Worm (Caenorhabditis elegans) whole organism, young adult: ENCODE measurements around the gene nasp-2.

Source experiments
- B0336.3 ChIP-seq: fragments of 200-800 bp; sonication (Bioruptor generic); IDR thresholded peaks from 2 replicates; pipeline ENCODE4 v1.3.6; 2022; ENCODE audit warnings: missing genetic modification characterization, missing compliant biosample characterization
- C06A6.2 ChIP-seq: fragments of 200-800 bp; sonication (Bioruptor generic); conservative IDR thresholded peaks from 2 replicates; pipeline ENCODE4 v1.3.6; 2022; ENCODE audit warnings: missing genetic modification characterization, missing compliant biosample characterization
- D2030.7 ChIP-seq: fragments of 200-800 bp; sonication (Bioruptor generic); IDR thresholded peaks from 2 replicates; pipeline ENCODE4 v1.3.6; 2022; ENCODE audit warnings: missing genetic modification reagents, missing genetic modification characterization, missing compliant biosample characterization
- F57A8.1 ChIP-seq: fragments of 200-800 bp; sonication (Bioruptor generic); optimal IDR thresholded peaks from 2 replicates; lab custom pipeline; 2018; ENCODE audit warnings: mild to moderate bottlenecking, missing genetic modification characterization, moderate library complexity, missing compliant biosample characterization
- F57C9.4 ChIP-seq: sonication (generic microtip); optimal IDR thresholded peaks from 2 replicates; lab custom pipeline; 2017; ENCODE audit warnings: mild to moderate bottlenecking, missing genetic modification characterization, missing compliant biosample characterization
- T07F8.4 ChIP-seq: sonication (generic microtip); optimal IDR thresholded peaks from 2 replicates; lab custom pipeline; 2016; ENCODE audit warnings: mild to moderate bottlenecking, missing genetic modification characterization, moderate library complexity, missing compliant biosample characterization
- Y53G8AR.9 ChIP-seq: fragments of 200-800 bp; sonication (Bioruptor generic); conservative IDR thresholded peaks from 2 replicates; pipeline ENCODE4 v1.3.6; 2022; ENCODE audit warnings: missing genetic modification reagents, missing genetic modification characterization, missing compliant biosample characterization
- Y67H2A.10 ChIP-seq: fragments of 200-800 bp; sonication (Bioruptor generic); conservative IDR thresholded peaks from 2 replicates; pipeline ENCODE4 v1.3.6; 2022; ENCODE audit warnings: missing genetic modification reagents, missing genetic modification characterization, missing compliant biosample characterization
- Y79H2A.3 ChIP-seq: fragments of 200-800 bp; sonication (Bioruptor generic); conservative IDR thresholded peaks from 2 replicates; pipeline ENCODE4 v1.3.6; 2022; ENCODE audit warnings: missing genetic modification reagents, missing genetic modification characterization, missing compliant biosample characterization
- Y95B8A.8 ChIP-seq: fragments of 200-800 bp; sonication (Bioruptor generic); IDR thresholded peaks from 2 replicates; pipeline ENCODE4 v1.3.6; 2022; ENCODE audit warnings: missing genetic modification reagents, missing genetic modification characterization, missing compliant biosample characterization
- akir-1 ChIP-seq: fragments of 200-800 bp; sonication (Bioruptor generic); optimal IDR thresholded peaks from 2 replicates; lab custom pipeline; 2018; ENCODE audit warnings: mild to moderate bottlenecking, missing genetic modification characterization, moderate library complexity, missing compliant biosample characterization
- aptf-3 ChIP-seq: fragments of 200-800 bp; sonication (Bioruptor generic); IDR thresholded peaks from 2 replicates; pipeline ENCODE4 v1.3.6; 2022; ENCODE audit warnings: missing genetic modification characterization, missing compliant biosample characterization
- attf-3 ChIP-seq: fragments of 200-800 bp; sonication (Bioruptor generic); conservative IDR thresholded peaks from 2 replicates; pipeline ENCODE4 v1.3.6; 2022; ENCODE audit warnings: missing genetic modification reagents, missing genetic modification characterization, missing compliant biosample characterization
- attf-5 ChIP-seq: fragments of 200-800 bp; sonication (Bioruptor generic); optimal IDR thresholded peaks from 2 replicates; lab custom pipeline; 2018; ENCODE audit warnings: mild to moderate bottlenecking, missing genetic modification characterization, missing compliant biosample characterization
- cebp-1 ChIP-seq, 2 experiments: fragments of 200-800 bp in 1 of 2; sonication (Bioruptor generic) in 1 of 2; sonication (generic microtip) in 1 of 2; IDR thresholded peaks in 1 of 2; optimal IDR thresholded peaks in 1 of 2; 2 replicates each; pipeline versions ENCODE4 v1.3.6 to Lab custom; 2017 to 2022; ENCODE audit warnings: missing compliant biosample characterization in 2 of 2, missing genetic modification characterization in 2 of 2, mild to moderate bottlenecking in 1 of 2, missing genetic modification reagents in 1 of 2, moderate library complexity in 1 of 2
- ceh-100 ChIP-seq: fragments of 200-800 bp; sonication (Bioruptor generic); IDR thresholded peaks from 2 replicates; pipeline ENCODE4 v1.3.6; 2022; ENCODE audit warnings: missing genetic modification reagents, missing genetic modification characterization, missing compliant biosample characterization
- ceh-40 ChIP-seq: fragments of 200-800 bp; sonication (Bioruptor generic); IDR thresholded peaks from 2 replicates; pipeline ENCODE4 v1.3.6; 2022; ENCODE audit warnings: missing genetic modification characterization, missing compliant biosample characterization
- ceh-79 ChIP-seq: sonication (generic microtip); optimal IDR thresholded peaks from 2 replicates; lab custom pipeline; 2017; ENCODE audit warnings: mild to moderate bottlenecking, missing genetic modification characterization, missing compliant biosample characterization
- die-1 ChIP-seq: sonication (generic microtip); optimal IDR thresholded peaks from 2 replicates; lab custom pipeline; 2016; ENCODE audit warnings: missing genotype, mild to moderate bottlenecking, missing genetic modification characterization, missing compliant biosample characterization
- dox-1 ChIP-seq: fragments of 200-800 bp; sonication (Bioruptor generic); IDR thresholded peaks from 2 replicates; pipeline ENCODE4 v1.3.6; 2022; ENCODE audit warnings: missing genetic modification reagents, missing genetic modification characterization, missing compliant biosample characterization
- egrh-3 ChIP-seq: fragments of 200-800 bp; sonication (Bioruptor generic); IDR thresholded peaks from 2 replicates; pipeline ENCODE4 v1.3.6; 2022; ENCODE audit warnings: missing genetic modification reagents, missing genetic modification characterization, missing compliant biosample characterization
- ekl-4 ChIP-seq: fragments of 200-800 bp; sonication (Bioruptor generic); IDR thresholded peaks from 2 replicates; pipeline ENCODE4 v1.3.6; 2022; ENCODE audit warnings: missing genetic modification reagents, missing genetic modification characterization, missing compliant biosample characterization
- ets-4 ChIP-seq: fragments of 200-800 bp; sonication (Bioruptor generic); optimal IDR thresholded peaks from 2 replicates; lab custom pipeline; 2018; ENCODE audit warnings: mild to moderate bottlenecking, missing genetic modification characterization, missing compliant biosample characterization
- lin-26 ChIP-seq: fragments of 200-800 bp; sonication (Bioruptor generic); IDR thresholded peaks from 2 replicates; pipeline ENCODE4 v1.3.6; 2022; ENCODE audit warnings: missing genetic modification reagents, missing genetic modification characterization, missing compliant biosample characterization
- madf-6 ChIP-seq: fragments of 200-800 bp; sonication (Bioruptor generic); IDR thresholded peaks from 2 replicates; pipeline ENCODE4 v1.3.6; 2022; ENCODE audit warnings: missing genetic modification reagents, missing genetic modification characterization, missing compliant biosample characterization
- madf-8 ChIP-seq: fragments of 200-800 bp; sonication (Bioruptor generic); conservative IDR thresholded peaks from 2 replicates; pipeline ENCODE4 v1.3.6; 2022; ENCODE audit warnings: missing genetic modification reagents, missing genetic modification characterization, missing compliant biosample characterization
- nfyb-1 ChIP-seq: fragments of 200-800 bp; sonication (Bioruptor generic); IDR thresholded peaks from 2 replicates; pipeline ENCODE4 v1.3.6; 2022; ENCODE audit warnings: missing genetic modification reagents, missing genetic modification characterization, missing compliant biosample characterization
- nhr-120 ChIP-seq: fragments of 200-800 bp; sonication (Bioruptor generic); IDR thresholded peaks from 2 replicates; pipeline ENCODE4 v1.3.6; 2022; ENCODE audit warnings: missing genetic modification characterization, missing compliant biosample characterization
- nhr-27 ChIP-seq: fragments of 200-800 bp; sonication (Bioruptor generic); optimal IDR thresholded peaks from 2 replicates; lab custom pipeline; 2018; ENCODE audit warnings: mild to moderate bottlenecking, missing genetic modification characterization, moderate library complexity, missing compliant biosample characterization
- nhr-80 ChIP-seq: sonication (generic microtip); optimal IDR thresholded peaks from 2 replicates; lab custom pipeline; 2016; ENCODE audit warnings: missing genetic modification characterization, missing compliant biosample characterization
- pbrm-1 ChIP-seq: fragments of 200-800 bp; sonication (Bioruptor generic); IDR thresholded peaks from 2 replicates; pipeline ENCODE4 v1.3.6; 2022; ENCODE audit warnings: missing genetic modification reagents, missing genetic modification characterization, missing compliant biosample characterization
- sdz-38 ChIP-seq: sonication (generic microtip); optimal IDR thresholded peaks from 2 replicates; lab custom pipeline; 2016; ENCODE audit warnings: missing genotype, missing genetic modification characterization, missing compliant biosample characterization
- snpc-1.3 ChIP-seq: sonication (generic microtip); optimal IDR thresholded peaks from 2 replicates; lab custom pipeline; 2017; ENCODE audit warnings: missing genetic modification characterization, mild to moderate bottlenecking, missing compliant biosample characterization, antibody characterized with exemption, moderate library complexity, missing genotype, missing genetic modification reagents; ENCODE audit not compliant: insufficient read depth
- somi-1 ChIP-seq: fragments of 200-800 bp; sonication (Bioruptor generic); optimal IDR thresholded peaks from 2 replicates; lab custom pipeline; 2018; ENCODE audit warnings: mild to moderate bottlenecking, missing genetic modification characterization, missing compliant biosample characterization
- tlf-1 ChIP-seq: fragments of 200-800 bp; sonication (Bioruptor generic); optimal IDR thresholded peaks from 2 replicates; lab custom pipeline; 2018; ENCODE audit warnings: mild to moderate bottlenecking, missing genetic modification characterization, missing compliant biosample characterization
- ztf-28 ChIP-seq: fragments of 200-800 bp; sonication (Bioruptor generic); IDR thresholded peaks from 2 replicates; pipeline ENCODE4 v1.3.6; 2022; ENCODE audit warnings: missing genetic modification reagents, missing genetic modification characterization, missing compliant biosample characterization

Gene nasp-2

DNA sequence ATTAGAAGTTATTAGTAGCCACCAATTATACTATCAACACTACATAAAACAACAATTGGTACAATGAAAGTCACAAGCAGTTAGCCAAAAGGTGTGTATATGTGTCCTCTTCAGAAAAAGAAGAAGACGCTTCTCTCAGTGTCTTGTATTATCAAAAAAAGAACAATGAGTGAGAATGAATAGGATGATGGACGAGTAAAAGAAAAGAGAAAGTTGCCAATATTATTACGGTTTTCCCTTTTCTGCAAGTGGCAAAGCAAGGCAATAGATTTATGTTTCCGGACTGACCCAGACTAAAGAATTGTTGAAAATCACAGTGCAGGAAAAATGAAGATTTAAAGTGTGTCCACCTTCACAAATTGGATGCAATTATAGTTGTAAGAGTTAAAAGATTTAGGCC is 31.7 kb downstream of the nasp-2 start:
- no peak for TF ChIP-seq Y95B8A.8 (GFP tag; lab: Robert Waterston, UW)
- TF ChIP-seq ceh-40 = no peak
- no peak for TF ChIP-seq sdz-38 (tag; lab: Kevin White, UChicago)
- no peak for TF ChIP-seq Y67H2A.10 (GFP tag; lab: Robert Waterston, UW)

DNA sequence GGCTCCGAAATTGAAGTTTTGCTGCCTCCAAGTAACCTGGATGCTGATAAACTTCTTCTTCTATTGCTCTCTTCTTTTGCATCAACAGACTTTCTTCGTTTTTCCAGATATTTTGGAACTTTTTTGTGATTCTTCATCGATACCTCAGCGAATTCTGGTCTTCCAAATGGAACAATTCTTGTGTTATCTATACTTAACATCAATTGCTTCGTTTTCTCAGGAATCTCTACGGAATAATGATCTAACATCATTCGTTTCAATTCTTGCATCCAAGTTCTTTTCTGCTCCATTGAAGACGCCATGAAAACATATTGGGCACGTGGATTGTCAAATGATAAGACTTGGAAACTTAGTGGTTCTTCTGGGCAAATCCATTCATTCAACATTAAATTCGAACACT is 36.1 kb downstream of the nasp-2 start, which contains the start of gene F32F2.4:
TSS of gene F32F2.4 (plus strand) at position 301 of the 400 bp plus-strand sequence.
- no peak for TF ChIP-seq ceh-79
- TF ChIP-seq ceh-100 = no peak
- TF ChIP-seq F57A8.1 (GFP tag; lab: Kevin White, UChicago) = no peak
- TF ChIP-seq attf-3 (GFP tag; lab: Robert Waterston, UW) = no peak
- no peak for TF ChIP-seq ceh-40
- no peak for TF ChIP-seq Y53G8AR.9
- no peak for TF ChIP-seq somi-1
- TF ChIP-seq snpc-1.3 (tag; lab: Kevin White, UChicago) = no peak
- TF ChIP-seq B0336.3 (GFP tag; lab: Robert Waterston, UW) = no peak

DNA sequence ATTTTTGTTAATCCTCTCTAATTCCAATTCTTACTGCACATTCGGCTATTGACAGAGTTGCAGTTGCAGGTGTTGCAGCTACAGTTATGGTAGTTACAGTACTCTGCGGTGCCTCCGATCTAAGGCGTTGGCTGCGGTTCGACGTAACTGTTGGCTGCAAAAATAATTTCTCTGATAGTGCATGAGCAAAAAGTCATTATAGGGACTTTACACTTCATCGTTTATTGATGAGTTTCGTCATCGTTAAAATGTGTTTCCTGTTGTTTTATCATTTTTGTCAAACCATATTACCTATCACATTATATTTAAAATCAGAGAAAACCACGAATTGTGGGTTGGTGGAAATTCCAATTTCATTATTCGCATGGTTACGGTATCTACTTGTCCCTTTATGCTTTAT is 37.4 kb downstream of the nasp-2 start:
- TF ChIP-seq cebp-1 (GFP tag; IDR thresholded peaks at IDR 0.05; lab: Robert Waterston, UW) (no peak), cebp-1 (tag; optimal IDR thresholded peaks at IDR 0.05; lab: Kevin White, UChicago) (peak; percentile 18), madf-6 (GFP tag; lab: Robert Waterston, UW) (no peak), pbrm-1 (no peak), nfyb-1 (0 out of 2 replicates have a peak, but pooled peaks have one; percentile 37), nhr-80 (tag; lab: Kevin White, UChicago) (peak; percentile 56)
- TF ChIP-seq, all 124 proteins: peak for 3

DNA sequence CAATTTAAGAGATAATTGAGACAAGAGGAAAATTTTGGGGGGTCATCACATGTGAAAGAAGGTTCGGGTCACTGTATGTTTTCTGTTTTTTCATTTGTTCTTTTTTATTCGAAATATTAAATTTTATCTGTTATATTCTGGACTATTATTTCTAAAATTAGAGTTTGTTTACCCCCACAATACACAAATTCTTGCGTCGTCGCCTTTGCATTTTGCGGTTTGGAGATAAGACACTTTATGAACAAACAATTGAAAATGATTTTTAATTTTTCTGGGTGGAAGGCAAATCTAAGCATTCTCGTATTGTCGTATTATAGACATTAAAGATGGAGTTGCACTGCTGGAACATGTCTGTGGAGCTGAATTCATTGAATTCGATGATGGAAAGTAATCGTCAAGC is 38.8 kb downstream of the nasp-2 start:
- TF ChIP-seq nhr-27 (tag; lab: Kevin White, UChicago) = no peak
- TF ChIP-seq T07F8.4 = no peak
- no peak for TF ChIP-seq die-1 (tag; lab: Kevin White, UChicago)
- TF ChIP-seq ets-4 = no peak
- TF ChIP-seq aptf-3 (GFP tag; lab: Robert Waterston, UW) = no peak
- no peak for TF ChIP-seq nhr-120 (GFP tag; lab: Robert Waterston, UW)
- no peak for TF ChIP-seq nfyb-1
- no peak for TF ChIP-seq madf-8

DNA sequence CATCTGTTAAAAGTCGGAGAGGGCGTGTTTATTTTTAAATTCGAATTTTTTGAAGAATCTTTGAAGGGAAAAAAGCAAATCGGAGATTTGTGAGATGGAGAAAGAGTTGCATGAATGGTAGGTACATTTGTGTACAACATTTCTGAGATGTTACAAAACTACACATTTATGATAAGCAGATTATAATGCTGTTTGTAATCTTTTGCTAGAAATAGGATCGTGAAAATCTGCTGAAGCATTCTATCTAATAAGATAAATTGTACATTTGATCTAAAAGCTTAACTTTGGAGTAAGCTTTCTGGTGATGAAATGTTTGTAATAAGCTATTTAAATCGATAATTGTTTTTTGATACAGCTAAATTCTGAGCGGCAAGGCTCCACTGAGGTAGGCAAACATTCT is 39.8 kb downstream of the nasp-2 start:
- TF ChIP-seq attf-5 (GFP tag; lab: Kevin White, UChicago) = no peak
- no peak for TF ChIP-seq ztf-28 (GFP tag; lab: Robert Waterston, UW)
- no peak for TF ChIP-seq ekl-4
- no peak for TF ChIP-seq C06A6.2
- no peak for TF ChIP-seq egrh-3
- no peak for TF ChIP-seq akir-1 (GFP tag; lab: Kevin White, UChicago)
- TF ChIP-seq tlf-1 (GFP tag; lab: Kevin White, UChicago) = no peak
- TF ChIP-seq F57C9.4 = no peak
- TF ChIP-seq dox-1 (GFP tag; lab: Robert Waterston, UW) = no peak
- TF ChIP-seq lin-26 = no peak
- no peak for TF ChIP-seq Y95B8A.8 (GFP tag; lab: Robert Waterston, UW)
- no peak for TF ChIP-seq nhr-27 (tag; lab: Kevin White, UChicago)
- no peak for TF ChIP-seq sdz-38 (tag; lab: Kevin White, UChicago)
- no peak for TF ChIP-seq D2030.7
- TF ChIP-seq Y79H2A.3 = no peak
- TF ChIP-seq nhr-120 (GFP tag; lab: Robert Waterston, UW) = no peak
